Fruit fly (Drosophila melanogaster): ENCODE measurements around the gene CarT.

The CarT gene

dm6 chr2L:20770242-20770769 is 40.2 kb upstream of the CarT start, which contains the start of gene cad (continued):
- TF ChIP-seq CG9797 (GFP tag; optimal IDR thresholded peaks at IDR 0.05) (no peak), gcm (GFP tag; optimal IDR thresholded peaks at IDR 0.05) (peak; percentile 89), CG8478 (optimal IDR thresholded peaks at IDR 0.05) (peak; percentile 95), CG14441 (GFP tag; IDR thresholded peaks at IDR 0.05) (peak; percentile 61; the same call in 1 of the 2 replicates), CG17385 (GFP tag; optimal IDR thresholded peaks at IDR 0.05) (peak; percentile 10), bbx (GFP tag; IDR thresholded peaks at IDR 0.05; ENCODE audit: partially characterized antibody) (peak; percentile 20; the same call in 1 of the 2 replicates), CG15514 (GFP tag; optimal IDR thresholded peaks at IDR 0.05) (peak; percentile 45), chm (GFP tag; IDR thresholded peaks at IDR 0.05) (peak; percentile 59), Adf1 (GFP tag; IDR thresholded peaks at IDR 0.05) (peak; percentile 81), CG7987 (GFP tag; optimal IDR thresholded peaks at IDR 0.05) (peak; percentile 59), Ptx1 (GFP tag; IDR thresholded peaks at IDR 0.05) (no peak), CG6791 (GFP tag; IDR thresholded peaks at IDR 0.05; ENCODE audit: partially characterized antibody) (peak; percentile 48; the same call in 2 of the 3 replicates), CG12219 (GFP tag; optimal IDR thresholded peaks at IDR 0.05) (no peak), odd (GFP tag; optimal IDR thresholded peaks at IDR 0.05) (no peak), nerfin-1 (tag; optimal IDR thresholded peaks at IDR 0.05) (peak; percentile 17), gsb-n (tag; optimal IDR thresholded peaks at IDR 0.05) (peak; percentile 30), nmo (GFP tag; optimal IDR thresholded peaks at IDR 0.05) (peak; percentile 55), az2 (GFP tag; optimal IDR thresholded peaks at IDR 0.05) (no peak), ttk (GFP tag; IDR thresholded peaks at IDR 0.05) (peak; percentile 51), wdn (GFP tag; IDR thresholded peaks at IDR 0.05) (no peak), D (optimal IDR thresholded peaks at IDR 0.05) (peak; percentile 42), D (GFP tag; optimal IDR thresholded peaks at IDR 0.05) (peak; percentile 7), abd-A (tag; optimal IDR thresholded peaks at IDR 0.05) (no peak), twi (tag; optimal IDR thresholded peaks at IDR 0.05) (peak; percentile 25), toy (GFP tag; IDR thresholded peaks at IDR 0.05) (no peak), otp (GFP tag; IDR thresholded peaks at IDR 0.05) (peak; percentile 58; the same call in 2 of the 3 replicates), pan (optimal IDR thresholded peaks at IDR 0.05) (no peak), pan (GFP tag; optimal IDR thresholded peaks at IDR 0.05 in 1 of 2, IDR thresholded peaks at IDR 0.05 in 1 of 2) (peak in 1 of 2 experiments; percentile 71), h (optimal IDR thresholded peaks at IDR 0.05) (no peak), chif (GFP tag; optimal IDR thresholded peaks at IDR 0.05) (no peak), da (GFP tag; optimal IDR thresholded peaks at IDR 0.05) (no peak), her (GFP tag; optimal IDR thresholded peaks at IDR 0.05) (peak; percentile 43), E2f2 (GFP tag; IDR thresholded peaks at IDR 0.05) (peak; percentile 20; the same call in 1 of the 2 replicates), PHDP (tag; optimal IDR thresholded peaks at IDR 0.05) (peak; percentile 3), CG2875 (GFP tag; optimal IDR thresholded peaks at IDR 0.05) (no peak), bigmax (GFP tag; optimal IDR thresholded peaks at IDR 0.05) (peak; percentile 45), wek (GFP tag; optimal IDR thresholded peaks at IDR 0.05) (no peak), vnd (GFP tag; IDR thresholded peaks at IDR 0.05; ENCODE audit: partially characterized antibody) (0 out of 3 replicates have a peak, but pooled peaks have one; percentile 25), CG5180 (GFP tag; optimal IDR thresholded peaks at IDR 0.05) (peak; percentile 35), hkb (optimal IDR thresholded peaks at IDR 0.05) (no peak), hkb (GFP tag; IDR thresholded peaks at IDR 0.05) (peak; percentile 61; the same call in 1 of the 2 replicates), Drgx (GFP tag; IDR thresholded peaks at IDR 0.05) (peak; percentile 56; the same call in 1 of the 2 replicates), tna (GFP tag; IDR thresholded peaks at IDR 0.05; ENCODE audit: partially characterized antibody) (0 out of 2 replicates have a peak, but pooled peaks have one; percentile 27), CG17328 (GFP tag; IDR thresholded peaks at IDR 0.05) (peak; percentile 55; the same call in 1 of the 2 replicates), CG6689 (GFP tag; IDR thresholded peaks at IDR 0.05) (0 out of 2 replicates have a peak, but pooled peaks have one; percentile 18), CG11085 (GFP tag; IDR thresholded peaks at IDR 0.05) (peak; percentile 32; the same call in 1 of the 2 replicates), CG3847 (GFP tag; IDR thresholded peaks at IDR 0.05) (peak; percentile 41; the same call in 1 of the 2 replicates), lab (GFP tag; optimal IDR thresholded peaks at IDR 0.05) (peak; percentile 61), CG12659 (GFP tag; optimal IDR thresholded peaks at IDR 0.05) (peak; percentile 7), grn (GFP tag; optimal IDR thresholded peaks at IDR 0.05) (peak; percentile 97)
